Worm (Caenorhabditis elegans): ENCODE data around the gene lin-46.

ce11 chrV:13020014-13020413 lies 51.4 kb downstream of the lin-46 start:
- no peak for TF ChIP-seq blmp-1 (tag; optimal IDR thresholded peaks at IDR 0.05)
- TF ChIP-seq mef-2 (tag; optimal IDR thresholded peaks at IDR 0.05): no peak
- no peak for TF ChIP-seq snpc-4 (tag; optimal IDR thresholded peaks at IDR 0.05)
- TF ChIP-seq fkh-10 (GFP tag; optimal IDR thresholded peaks at IDR 0.05): no peak
- no peak for TF ChIP-seq skn-1 (tag; optimal IDR thresholded peaks at IDR 0.05)
- TF ChIP-seq isw-1 (GFP tag; IDR thresholded peaks at IDR 0.05): no peak
